Worm (Caenorhabditis elegans) whole organism, L2 larva: ENCODE results near the gene C24H12.4.

Experiments used
- F13H6.1 ChIP-seq: sonication (generic microtip); optimal IDR thresholded peaks from 2 replicates; lab custom pipeline; 2016; ENCODE audit warnings: missing genetic modification characterization, missing compliant biosample characterization
- blmp-1 ChIP-seq: sonication (generic microtip); optimal IDR thresholded peaks from 2 replicates; lab custom pipeline; 2017; ENCODE audit warnings: missing genetic modification characterization, mild to moderate bottlenecking, missing compliant biosample characterization, antibody characterized with exemption, moderate library complexity; ENCODE audit not compliant: insufficient read depth
- ceh-16 ChIP-seq: fragments of 150-350 bp; optimal IDR thresholded peaks from 2 replicates; lab custom pipeline; 2014; ENCODE audit warnings: missing biosample characterization, missing genetic modification characterization
- egl-27 ChIP-seq: sonication (generic microtip); optimal IDR thresholded peaks from 3 replicates; lab custom pipeline; 2017; ENCODE audit warnings: missing biosample characterization, missing genetic modification reagents, missing genetic modification characterization
- lin-13 ChIP-seq: fragments of 150-350 bp; optimal IDR thresholded peaks from 2 replicates; lab custom pipeline; 2014; ENCODE audit warnings: missing biosample characterization, missing genetic modification reagents, missing genetic modification characterization
- lsy-2 ChIP-seq, 2 experiments: fragments of 150-350 bp in 1 of 2; sonication (generic microtip) in 1 of 2; optimal IDR thresholded peaks; 2 replicates each; lab custom pipeline; 2014 to 2017; ENCODE audit warnings: missing biosample characterization in 2 of 2, missing genetic modification characterization in 2 of 2
- mbf-1 ChIP-seq: sonication (generic microtip); optimal IDR thresholded peaks from 2 replicates; lab custom pipeline; 2017; ENCODE audit warnings: missing biosample characterization, missing genetic modification characterization
- nhr-6 ChIP-seq: fragments of 150-350 bp; optimal IDR thresholded peaks from 2 replicates; lab custom pipeline; 2014; ENCODE audit warnings: missing biosample characterization, missing genetic modification characterization
- nhr-77 ChIP-seq: fragments of 150-350 bp; optimal IDR thresholded peaks from 2 replicates; lab custom pipeline; 2014; ENCODE audit warnings: missing biosample characterization, missing genetic modification characterization

- TF ChIP-seq ceh-16 (tag; lab: Kevin White, UChicago) (no peak), blmp-1 (tag; lab: Kevin White, UChicago) (no peak), lin-13 (GFP tag; lab: Kevin White, UChicago) (no peak), egl-27 (tag; lab: Kevin White, UChicago) (no peak), lsy-2 (tag; optimal IDR thresholded peaks at IDR 0.05; lab: Kevin White, UChicago) (no peak), nhr-77 (tag; lab: Kevin White, UChicago) (no peak), mbf-1 (tag; lab: Kevin White, UChicago) (no peak), F13H6.1 (tag; lab: Kevin White, UChicago) (no peak), nhr-6 (tag; lab: Kevin White, UChicago) (no peak)
Measured at ce11 chrII:370394-370793, 40.6 kb upstream of the C24H12.4 start.
